Fruit fly (Drosophila melanogaster): ENCODE measurements around the gene CG7203.

- TF ChIP-seq usp (GFP tag; optimal IDR thresholded peaks at IDR 0.05) = no peak
- TF ChIP-seq psq (optimal IDR thresholded peaks at IDR 0.05) = no peak
Observed at dm6 chr2L:7790448-7791355, 37.7 kb upstream of the CG7203 start, which contains the start of gene CG7149.
